Worm (Caenorhabditis elegans): Measurements from ENCODE around the gene T21C12.4.

T21C12.4 gene

ce11 chrIII:10520523-10520922 is 37.3 kb downstream of the T21C12.4 start, which contains the start of gene unc-49:
TSS of gene unc-49 (plus strand) at chrIII:10520762.
- TF ChIP-seq unc-62 (GFP tag; optimal IDR thresholded peaks at IDR 0.05) = no peak

- no peak for TF ChIP-seq unc-62 (GFP tag; optimal IDR thresholded peaks at IDR 0.05)
Observed at ce11 chrIII:10519615-10520014, 38.2 kb downstream of the T21C12.4 start.

DNA sequence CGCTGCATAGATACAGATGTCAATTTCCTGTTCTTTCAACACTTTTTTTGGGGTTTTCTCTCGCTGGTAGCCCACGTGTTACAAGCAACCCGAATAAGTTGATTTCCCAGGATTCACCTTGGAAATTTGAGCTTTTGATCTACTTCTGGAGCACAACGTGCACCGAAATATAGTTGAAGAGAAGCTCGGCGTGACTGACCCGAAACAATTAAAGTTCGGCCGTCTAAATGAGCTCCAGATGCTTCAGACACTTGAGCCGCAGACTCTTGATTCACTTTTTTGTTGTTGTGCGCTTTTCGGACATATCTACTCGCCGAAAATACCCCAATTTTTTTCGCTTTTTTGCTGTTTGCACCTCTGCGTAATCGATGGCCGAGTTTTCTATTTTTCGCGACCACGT is 38.9 kb downstream of the T21C12.4 start:
- TF ChIP-seq unc-62 (GFP tag; optimal IDR thresholded peaks at IDR 0.05) = no peak

ce11 chrIII:10515751-10516150 is 42.1 kb downstream of the T21C12.4 start:
- no peak for TF ChIP-seq unc-62 (GFP tag; optimal IDR thresholded peaks at IDR 0.05)

- no peak for TF ChIP-seq unc-62 (GFP tag; optimal IDR thresholded peaks at IDR 0.05)
Observed at ce11 chrIII:10512570-10512969, 45.2 kb downstream of the T21C12.4 start.

DNA sequence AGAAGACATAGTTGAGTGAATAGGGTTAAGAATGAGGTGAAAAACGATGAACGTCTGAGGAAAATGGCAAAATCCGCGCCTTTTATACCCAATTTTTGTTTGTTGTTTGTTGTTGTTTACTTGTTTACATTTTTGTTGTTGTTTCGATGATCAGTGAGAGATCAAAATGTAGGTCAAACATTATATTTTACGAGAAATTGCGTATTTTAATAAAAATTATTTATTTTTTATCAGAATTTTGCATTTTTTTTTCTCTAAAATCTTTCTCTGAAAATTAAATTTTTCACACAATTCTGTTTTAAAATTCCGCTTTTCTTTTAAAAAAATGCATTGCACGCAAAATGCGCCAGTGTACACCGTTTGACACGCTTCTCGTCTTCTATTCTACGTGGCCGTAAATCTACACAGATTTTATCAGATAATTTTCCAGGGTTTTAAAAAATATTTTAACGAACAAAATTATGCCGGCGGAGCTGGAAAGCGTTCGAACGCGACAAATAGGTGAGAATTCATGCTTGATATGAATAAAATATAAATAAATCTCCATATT is 51.0 kb downstream of the T21C12.4 start, which contains the start of the genes sip-1 and sly-1:
Gene sip-1 (minus strand): TSS at position 103 of the 550 bp plus-strand sequence.
Gene sly-1 (plus strand): TSS at position 360 of the 550 bp plus-strand sequence.
- TF ChIP-seq unc-62 (GFP tag; optimal IDR thresholded peaks at IDR 0.05) = no peak

DNA sequence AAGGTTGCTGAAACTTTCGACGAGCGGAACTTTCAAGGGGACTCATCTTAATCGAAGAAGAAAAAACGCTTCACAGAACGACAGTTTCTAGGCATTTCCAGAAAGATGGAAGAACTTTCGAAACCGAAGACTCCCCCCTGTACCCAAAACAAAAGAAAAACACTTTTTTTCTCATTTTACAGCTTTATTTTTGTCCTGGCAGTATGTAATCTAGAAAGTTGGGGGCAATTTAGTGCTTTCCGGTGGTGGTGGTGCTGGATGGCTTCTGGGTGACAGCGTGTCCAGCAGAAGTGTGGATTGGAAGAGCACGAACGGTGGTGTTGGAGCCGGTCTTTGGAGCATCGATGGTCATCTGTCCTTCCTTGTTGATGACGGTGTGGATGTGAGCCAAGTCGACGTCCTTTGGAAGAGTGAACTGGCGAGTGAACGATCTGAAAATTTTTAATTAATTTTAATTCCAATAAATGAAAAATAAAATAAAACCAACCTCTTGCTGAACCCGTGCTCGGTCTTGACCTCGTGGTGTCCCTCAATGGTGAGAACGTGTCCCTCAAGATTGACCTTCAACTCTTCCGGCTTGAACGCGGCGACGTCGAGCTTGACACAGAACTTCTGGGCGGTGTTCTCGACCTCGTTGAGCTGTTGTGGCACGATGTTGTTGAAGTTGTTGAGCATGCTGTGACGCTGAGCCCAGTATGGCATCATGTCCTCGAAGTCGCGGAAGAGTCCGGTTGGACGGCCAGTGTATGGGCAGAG is 51.7 kb downstream of the T21C12.4 start:
- no peak for TF ChIP-seq unc-62 (GFP tag; optimal IDR thresholded peaks at IDR 0.05)

- no peak for TF ChIP-seq unc-62 (GFP tag; optimal IDR thresholded peaks at IDR 0.05)
Observed at ce11 chrIII:10505182-10505581, 52.6 kb downstream of the T21C12.4 start, which contains the start of the genes taf-11.3 and urm-1. TSS of gene taf-11.3 (minus strand) at chrIII:10505250. TSS of gene urm-1 (plus strand) at chrIII:10505480.

ce11 chrIII:10503753-10504152 is 54.1 kb downstream of the T21C12.4 start, which contains the start of gene rab-33:
TSS of gene rab-33 (minus strand) at chrIII:10503853.
- TF ChIP-seq unc-62 (GFP tag; optimal IDR thresholded peaks at IDR 0.05) = no peak
